Worm (Caenorhabditis elegans) whole organism, L2 larva: ENCODE results near the gene Y64G10A.10.

Source experiments
- R02D3.7 ChIP-seq: fragments of 150-350 bp; optimal IDR thresholded peaks from 2 replicates; lab custom pipeline; 2014; ENCODE audit warnings: missing biosample characterization, missing genetic modification characterization
- Y55F3AM.14 ChIP-seq: fragments of 200-800 bp; sonication (Bioruptor generic); optimal IDR thresholded peaks from 2 replicates; lab custom pipeline; 2018; ENCODE audit warnings: mild to moderate bottlenecking, missing genetic modification characterization, missing compliant biosample characterization
- ZK546.5 ChIP-seq: sonication (generic microtip); optimal IDR thresholded peaks from 2 replicates; lab custom pipeline; 2017; ENCODE audit warnings: missing biosample characterization, missing genetic modification characterization
- alr-1 ChIP-seq: fragments of 150-350 bp; optimal IDR thresholded peaks from 2 replicates; lab custom pipeline; 2014; ENCODE audit warnings: missing biosample characterization, missing genetic modification characterization
- aly-2 ChIP-seq: fragments of 150-350 bp; optimal IDR thresholded peaks from 2 replicates; lab custom pipeline; 2014; ENCODE audit warnings: missing biosample characterization, missing genetic modification characterization
- ama-1 ChIP-seq: fragments of 150-350 bp; optimal IDR thresholded peaks from 2 replicates; lab custom pipeline; 2018; ENCODE audit warnings: inconsistent platforms
- ceh-16 ChIP-seq: fragments of 150-350 bp; optimal IDR thresholded peaks from 2 replicates; lab custom pipeline; 2014; ENCODE audit warnings: missing biosample characterization, missing genetic modification characterization
- ceh-82 ChIP-seq: fragments of 150-350 bp; optimal IDR thresholded peaks from 2 replicates; lab custom pipeline; 2014; ENCODE audit warnings: missing biosample characterization, missing genetic modification characterization
- crh-2 ChIP-seq: sonication (generic microtip); optimal IDR thresholded peaks from 2 replicates; lab custom pipeline; 2017; ENCODE audit warnings: missing biosample characterization, missing genetic modification characterization
- dmd-4 ChIP-seq: sonication (generic microtip); optimal IDR thresholded peaks from 2 replicates; lab custom pipeline; 2017; ENCODE audit warnings: missing biosample characterization, missing genetic modification characterization
- egl-27 ChIP-seq: sonication (generic microtip); optimal IDR thresholded peaks from 3 replicates; lab custom pipeline; 2017; ENCODE audit warnings: missing biosample characterization, missing genetic modification reagents, missing genetic modification characterization
- elt-3 ChIP-seq: sonication (generic microtip); optimal IDR thresholded peaks from 2 replicates; lab custom pipeline; 2017; ENCODE audit warnings: missing biosample characterization, missing genetic modification characterization
- fos-1 ChIP-seq: fragments of 150-350 bp; optimal IDR thresholded peaks from 2 replicates; lab custom pipeline; 2014; ENCODE audit warnings: missing biosample characterization, missing genetic modification characterization
- gmeb-1 ChIP-seq: fragments of 150-350 bp; optimal IDR thresholded peaks from 2 replicates; lab custom pipeline; 2014; ENCODE audit warnings: missing biosample characterization, missing genetic modification characterization
- lin-13 ChIP-seq: fragments of 150-350 bp; optimal IDR thresholded peaks from 2 replicates; lab custom pipeline; 2014; ENCODE audit warnings: missing biosample characterization, missing genetic modification reagents, missing genetic modification characterization
- lin-39 ChIP-seq: fragments of 150-350 bp; optimal IDR thresholded peaks from 2 replicates; lab custom pipeline; 2014; ENCODE audit warnings: missing biosample characterization, missing genetic modification reagents, missing genetic modification characterization
- lsy-2 ChIP-seq, 2 experiments: fragments of 150-350 bp in 1 of 2; sonication (generic microtip) in 1 of 2; optimal IDR thresholded peaks; 2 replicates each; lab custom pipeline; 2014 to 2017; ENCODE audit warnings: missing biosample characterization in 2 of 2, missing genetic modification characterization in 2 of 2
- mab-5 ChIP-seq: fragments of 150-350 bp; optimal IDR thresholded peaks from 2 replicates; lab custom pipeline; 2014; ENCODE audit warnings: missing biosample characterization, missing genetic modification characterization
- mbf-1 ChIP-seq: sonication (generic microtip); optimal IDR thresholded peaks from 2 replicates; lab custom pipeline; 2017; ENCODE audit warnings: missing biosample characterization, missing genetic modification characterization
- mdl-1 ChIP-seq, 2 experiments: fragments of 150-350 bp in 1 of 2; sonication (generic microtip) in 1 of 2; optimal IDR thresholded peaks; 2 replicates each; lab custom pipeline; 2017; ENCODE audit warnings: missing biosample characterization in 2 of 2, missing genetic modification characterization in 2 of 2
- nhr-11 ChIP-seq: fragments of 150-350 bp; optimal IDR thresholded peaks from 2 replicates; lab custom pipeline; 2014; ENCODE audit warnings: missing biosample characterization, missing genetic modification characterization
- nhr-12 ChIP-seq: fragments of 150-350 bp; optimal IDR thresholded peaks from 2 replicates; lab custom pipeline; 2014; ENCODE audit warnings: missing biosample characterization, missing genetic modification characterization
- nhr-129 ChIP-seq: fragments of 150-350 bp; optimal IDR thresholded peaks from 2 replicates; lab custom pipeline; 2014; ENCODE audit warnings: missing biosample characterization, missing genetic modification characterization
- nhr-21 ChIP-seq: fragments of 150-350 bp; optimal IDR thresholded peaks from 2 replicates; lab custom pipeline; 2014; ENCODE audit warnings: missing biosample characterization, missing genetic modification characterization
- nhr-237 ChIP-seq: fragments of 150-350 bp; optimal IDR thresholded peaks from 2 replicates; lab custom pipeline; 2014; ENCODE audit warnings: missing biosample characterization, missing genetic modification characterization
- nhr-6 ChIP-seq: fragments of 150-350 bp; optimal IDR thresholded peaks from 2 replicates; lab custom pipeline; 2014; ENCODE audit warnings: missing biosample characterization, missing genetic modification characterization
- nhr-77 ChIP-seq: fragments of 150-350 bp; optimal IDR thresholded peaks from 2 replicates; lab custom pipeline; 2014; ENCODE audit warnings: missing biosample characterization, missing genetic modification characterization
- peb-1 ChIP-seq: fragments of 150-350 bp; optimal IDR thresholded peaks from 2 replicates; lab custom pipeline; 2014; ENCODE audit warnings: missing biosample characterization, missing genetic modification characterization
- sem-4 ChIP-seq: fragments of 150-350 bp; optimal IDR thresholded peaks from 2 replicates; lab custom pipeline; 2014; ENCODE audit warnings: missing biosample characterization, missing genetic modification reagents, missing genetic modification characterization
- sma-3 ChIP-seq: sonication (generic microtip); optimal IDR thresholded peaks from 2 replicates; lab custom pipeline; 2016; ENCODE audit warnings: missing genetic modification reagents, missing genetic modification characterization, missing compliant biosample characterization
- sma-9 ChIP-seq, 2 experiments: fragments of 150-350 bp in 1 of 2; sonication (generic microtip) in 1 of 2; optimal IDR thresholded peaks; 2 replicates each; lab custom pipeline; 2014 to 2016; ENCODE audit warnings: missing genetic modification characterization in 2 of 2, mild to moderate bottlenecking in 1 of 2, missing biosample characterization in 1 of 2, missing compliant biosample characterization in 1 of 2, missing genetic modification reagents in 1 of 2, moderate library complexity in 1 of 2
- snpc-4 ChIP-seq: fragments of 150-350 bp; optimal IDR thresholded peaks from 2 replicates; lab custom pipeline; 2014; ENCODE audit warnings: missing biosample characterization, missing genetic modification characterization
- unc-55 ChIP-seq: fragments of 150-350 bp; sonication (generic microtip); optimal IDR thresholded peaks from 3 replicates; lab custom pipeline; 2014; ENCODE audit warnings: missing biosample characterization, missing genetic modification reagents, missing genetic modification characterization
- unc-62 ChIP-seq: fragments of 150-350 bp; optimal IDR thresholded peaks from 2 replicates; lab custom pipeline; 2014; ENCODE audit warnings: missing biosample characterization, missing genetic modification reagents, missing genetic modification characterization
- zag-1 ChIP-seq: fragments of 150-350 bp; optimal IDR thresholded peaks from 2 replicates; lab custom pipeline; 2014; ENCODE audit warnings: missing biosample characterization, missing genetic modification characterization
- ztf-1 ChIP-seq: fragments of 200-800 bp; sonication (Bioruptor generic); conservative IDR thresholded peaks from 2 replicates; pipeline ENCODE4 v1.3.6; 2022; ENCODE audit warnings: missing genetic modification characterization, missing compliant biosample characterization
- ztf-4 ChIP-seq: fragments of 150-350 bp; optimal IDR thresholded peaks from 2 replicates; lab custom pipeline; 2014; ENCODE audit warnings: missing biosample characterization, missing genetic modification characterization

Y64G10A.10 gene

ce11 chrIV:14255605-14256004 is 14.4 kb upstream of the Y64G10A.10 start:
- TF ChIP-seq ceh-16 (tag; lab: Kevin White, UChicago) (no peak), mab-5 (tag; lab: Kevin White, UChicago) (no peak), ceh-82 (no peak), nhr-237 (tag; lab: Kevin White, UChicago) (no peak), aly-2 (tag; lab: Kevin White, UChicago) (no peak), sem-4 (tag; lab: Kevin White, UChicago) (no peak), nhr-6 (tag; lab: Kevin White, UChicago) (no peak), egl-27 (tag; lab: Kevin White, UChicago) (no peak)

DNA sequence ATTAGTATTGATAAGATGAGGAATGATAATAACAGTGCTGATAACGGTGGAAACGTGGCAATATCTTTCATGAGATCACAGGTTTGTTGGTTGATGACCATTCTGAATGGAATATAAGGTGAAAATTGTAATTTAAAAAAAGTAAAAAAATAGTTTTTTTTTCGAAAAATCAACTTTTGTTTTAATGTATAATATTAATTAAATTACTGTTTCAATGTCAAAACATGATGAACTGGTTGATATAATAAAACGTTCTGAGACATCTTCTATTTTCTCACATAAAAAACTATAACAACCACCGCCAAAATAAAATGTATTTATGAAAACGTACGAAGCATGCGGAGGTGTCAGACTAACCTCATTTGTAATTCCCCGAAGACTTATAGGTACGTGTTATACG is 8.9 kb upstream of the Y64G10A.10 start, which contains the start of gene srab-24:
Gene srab-24 (minus strand): TSS at position 101 of the 400 bp plus-strand sequence.
- TF ChIP-seq peb-1 (tag; lab: Kevin White, UChicago) (no peak), gmeb-1 (tag; lab: Kevin White, UChicago) (no peak)

- no peak for TF ChIP-seq nhr-77 (tag; lab: Kevin White, UChicago)
- TF ChIP-seq R02D3.7 = no peak
- TF ChIP-seq ama-1 = no peak
- TF ChIP-seq mbf-1 (tag; lab: Kevin White, UChicago) = no peak
- TF ChIP-seq nhr-6 (tag; lab: Kevin White, UChicago) = no peak
- no peak for TF ChIP-seq ZK546.5 (tag; lab: Kevin White, UChicago)
- no peak for TF ChIP-seq aly-2 (tag; lab: Kevin White, UChicago)
- no peak for TF ChIP-seq lin-13 (GFP tag; lab: Kevin White, UChicago)
- no peak for TF ChIP-seq nhr-21 (tag; lab: Kevin White, UChicago)
- TF ChIP-seq crh-2 (tag; lab: Kevin White, UChicago) = no peak
- no peak for TF ChIP-seq alr-1 (tag; lab: Kevin White, UChicago)
- TF ChIP-seq Y55F3AM.14 = no peak
- no peak for TF ChIP-seq mdl-1 (tag; optimal IDR thresholded peaks at IDR 0.05; lab: Kevin White, UChicago)
- TF ChIP-seq nhr-129 (tag; lab: Kevin White, UChicago) = no peak
- TF ChIP-seq unc-55 (GFP tag; lab: Kevin White, UChicago) = no peak
- no peak for TF ChIP-seq ztf-1 (GFP tag; lab: Robert Waterston, UW)
- TF ChIP-seq, all 48 proteins: peak for 0
Measured at ce11 chrIV:14249447-14249846, 8.2 kb upstream of the Y64G10A.10 start.

DNA sequence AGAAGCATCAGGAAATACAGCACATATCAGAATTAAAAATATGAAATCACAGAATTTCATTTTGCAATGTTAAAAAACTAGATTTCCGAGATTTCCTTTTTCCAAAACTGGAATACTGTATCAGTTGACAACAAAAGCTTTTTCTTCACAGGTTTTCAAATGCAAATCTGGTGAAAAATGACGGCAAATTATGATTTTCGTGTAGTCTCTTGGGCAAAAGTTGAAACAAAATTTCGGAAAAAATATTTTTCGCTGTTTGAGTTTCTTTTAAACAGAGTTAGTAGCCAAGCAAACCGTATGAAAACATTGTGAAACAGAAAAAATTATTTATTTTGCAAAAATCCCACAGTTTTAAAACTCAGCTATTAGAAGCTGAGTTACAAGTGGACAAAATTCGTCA is 3.1 kb upstream of the Y64G10A.10 start, which contains the start of gene Y64G10A.2:
Gene Y64G10A.2 (minus strand): TSS at position 101 of the 400 bp plus-strand sequence.
- TF ChIP-seq ztf-1 (GFP tag; lab: Robert Waterston, UW) (no peak), sma-3 (GFP tag; lab: Kevin White, UChicago) (no peak), alr-1 (tag; lab: Kevin White, UChicago) (no peak), sma-9 (GFP tag; optimal IDR thresholded peaks at IDR 0.05; lab: Kevin White, UChicago) (no peak), sma-9 (tag; optimal IDR thresholded peaks at IDR 0.05; lab: Kevin White, UChicago) (no peak), sem-4 (tag; lab: Kevin White, UChicago) (no peak), lin-39 (tag; lab: Kevin White, UChicago) (no peak), mbf-1 (tag; lab: Kevin White, UChicago) (no peak), dmd-4 (tag; lab: Kevin White, UChicago) (no peak), ZK546.5 (tag; lab: Kevin White, UChicago) (no peak), nhr-237 (tag; lab: Kevin White, UChicago) (no peak), snpc-4 (tag; lab: Kevin White, UChicago) (no peak), mdl-1 (tag; optimal IDR thresholded peaks at IDR 0.05; lab: Kevin White, UChicago) (no peak), zag-1 (tag; lab: Kevin White, UChicago) (no peak), R02D3.7 (no peak), elt-3 (no peak), gmeb-1 (tag; lab: Kevin White, UChicago) (no peak), nhr-12 (no peak), ztf-4 (tag; lab: Kevin White, UChicago) (no peak), ama-1 (no peak)

DNA sequence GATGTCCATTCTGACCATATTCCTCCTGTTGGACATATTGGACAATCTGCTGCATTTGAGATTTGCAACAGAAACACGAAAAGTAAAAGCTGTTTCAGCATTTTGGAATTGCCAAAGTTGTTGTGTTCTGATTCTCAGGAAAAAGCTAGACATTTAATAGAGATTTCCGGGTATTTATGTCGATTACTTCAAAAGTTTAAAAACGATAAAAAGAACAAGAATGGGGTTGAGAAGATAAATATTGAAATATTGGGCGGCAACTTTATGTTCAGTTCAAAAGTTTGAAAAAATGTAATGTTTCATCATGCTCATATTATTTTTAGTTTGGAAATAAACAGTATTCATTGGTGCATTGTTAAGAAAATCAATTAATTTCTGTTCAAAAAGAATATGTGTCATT is 2.3 kb downstream of the Y64G10A.10 start, which contains the start of gene Y64G10A.1:
Gene Y64G10A.1 (minus strand): TSS at position 101 of the 400 bp plus-strand sequence.
- TF ChIP-seq nhr-12 (no peak), unc-55 (GFP tag; lab: Kevin White, UChicago) (no peak), fos-1 (tag; lab: Kevin White, UChicago) (no peak), peb-1 (tag; lab: Kevin White, UChicago) (no peak), ceh-82 (no peak), sma-9 (GFP tag; optimal IDR thresholded peaks at IDR 0.05; lab: Kevin White, UChicago) (no peak), sma-9 (tag; optimal IDR thresholded peaks at IDR 0.05; lab: Kevin White, UChicago) (no peak), lsy-2 (tag; optimal IDR thresholded peaks at IDR 0.05; lab: Kevin White, UChicago) (no peak), nhr-11 (tag; lab: Kevin White, UChicago) (no peak), unc-62 (GFP tag; lab: Kevin White, UChicago) (no peak)
